Fruit fly (Drosophila melanogaster) whole organism, embryonic: ENCODE results near the gene snz.

Experiments used
- CG32532 ChIP-seq: fragments of 200-800 bp; sonication (Bioruptor generic); IDR thresholded peaks from 2 replicates; pipeline ENCODE4 v1.3.6; 2022; ENCODE audit warnings: missing biosample characterization, missing genetic modification characterization
- Hmx ChIP-seq: fragments of 200-800 bp; sonication (Bioruptor generic); optimal IDR thresholded peaks from 2 replicates; lab custom pipeline; 2016; ENCODE audit warnings: missing biosample characterization, missing genetic modification characterization
- btn ChIP-seq: fragments of 200-800 bp; sonication (Bioruptor generic); optimal IDR thresholded peaks from 2 replicates; lab custom pipeline; 2016; ENCODE audit warnings: missing biosample characterization, missing genetic modification characterization
- en ChIP-seq: fragments of 200-800 bp; sonication (Bioruptor generic); optimal IDR thresholded peaks from 2 replicates; lab custom pipeline; 2016; ENCODE audit warnings: missing biosample characterization, missing genetic modification characterization
- sc ChIP-seq, 3 experiments: fragments of >200 bp in 2 of 3; fragments of 200-800 bp in 1 of 3; sonication (Bioruptor generic) in 1 of 3; optimal IDR thresholded peaks; 2 replicates in 2 of 3; 3 replicates in 1 of 3; lab custom pipeline; 2017; ENCODE audit warnings: mild to moderate bottlenecking in 1 of 3, missing biosample characterization in 1 of 3, missing genetic modification characterization in 1 of 3, missing genetic modification reagents in 1 of 3

- TF ChIP-seq CG32532 = no peak
- TF ChIP-seq btn (GFP tag; lab: Kevin White, UChicago) = no peak
- TF ChIP-seq sc (optimal IDR thresholded peaks at IDR 0.05; lab: Kevin White, UChicago) = no peak
- no peak for TF ChIP-seq sc (GFP tag; optimal IDR thresholded peaks at IDR 0.05; lab: Kevin White, UChicago)
- TF ChIP-seq Hmx (GFP tag; lab: Kevin White, UChicago) = no peak
- TF ChIP-seq en (GFP tag; lab: Kevin White, UChicago) = no peak
These were observed 49.1 kb downstream of the snz start for dm6 chrX:7960988-7961387.
